Worm (Caenorhabditis elegans) whole organism, L2 larva: ENCODE measurements around the gene C08F11.13.

Experiments
- F13H6.1 ChIP-seq: sonication (generic microtip); optimal IDR thresholded peaks from 2 replicates; lab custom pipeline; 2016; ENCODE audit warnings: missing genetic modification characterization, missing compliant biosample characterization
- Y55F3AM.14 ChIP-seq: fragments of 200-800 bp; sonication (Bioruptor generic); optimal IDR thresholded peaks from 2 replicates; lab custom pipeline; 2018; ENCODE audit warnings: mild to moderate bottlenecking, missing genetic modification characterization, missing compliant biosample characterization
- alr-1 ChIP-seq: fragments of 150-350 bp; optimal IDR thresholded peaks from 2 replicates; lab custom pipeline; 2014; ENCODE audit warnings: missing biosample characterization, missing genetic modification characterization
- aly-2 ChIP-seq: fragments of 150-350 bp; optimal IDR thresholded peaks from 2 replicates; lab custom pipeline; 2014; ENCODE audit warnings: missing biosample characterization, missing genetic modification characterization
- ama-1 ChIP-seq: fragments of 150-350 bp; optimal IDR thresholded peaks from 2 replicates; lab custom pipeline; 2018; ENCODE audit warnings: inconsistent platforms
- ceh-16 ChIP-seq: fragments of 150-350 bp; optimal IDR thresholded peaks from 2 replicates; lab custom pipeline; 2014; ENCODE audit warnings: missing biosample characterization, missing genetic modification characterization
- ceh-82 ChIP-seq: fragments of 150-350 bp; optimal IDR thresholded peaks from 2 replicates; lab custom pipeline; 2014; ENCODE audit warnings: missing biosample characterization, missing genetic modification characterization
- crh-2 ChIP-seq: sonication (generic microtip); optimal IDR thresholded peaks from 2 replicates; lab custom pipeline; 2017; ENCODE audit warnings: missing biosample characterization, missing genetic modification characterization
- egl-27 ChIP-seq: sonication (generic microtip); optimal IDR thresholded peaks from 3 replicates; lab custom pipeline; 2017; ENCODE audit warnings: missing biosample characterization, missing genetic modification reagents, missing genetic modification characterization
- fos-1 ChIP-seq: fragments of 150-350 bp; optimal IDR thresholded peaks from 2 replicates; lab custom pipeline; 2014; ENCODE audit warnings: missing biosample characterization, missing genetic modification characterization
- gmeb-1 ChIP-seq: fragments of 150-350 bp; optimal IDR thresholded peaks from 2 replicates; lab custom pipeline; 2014; ENCODE audit warnings: missing biosample characterization, missing genetic modification characterization
- lsy-2 ChIP-seq, 2 experiments: fragments of 150-350 bp in 1 of 2; sonication (generic microtip) in 1 of 2; optimal IDR thresholded peaks; 2 replicates each; lab custom pipeline; 2014 to 2017; ENCODE audit warnings: missing biosample characterization in 2 of 2, missing genetic modification characterization in 2 of 2
- mdl-1 ChIP-seq, 2 experiments: fragments of 150-350 bp in 1 of 2; sonication (generic microtip) in 1 of 2; optimal IDR thresholded peaks; 2 replicates each; lab custom pipeline; 2017; ENCODE audit warnings: missing biosample characterization in 2 of 2, missing genetic modification characterization in 2 of 2
- nhr-10 ChIP-seq: sonication (generic microtip); optimal IDR thresholded peaks from 2 replicates; lab custom pipeline; 2017; ENCODE audit warnings: missing biosample characterization, missing genetic modification characterization
- nhr-11 ChIP-seq: fragments of 150-350 bp; optimal IDR thresholded peaks from 2 replicates; lab custom pipeline; 2014; ENCODE audit warnings: missing biosample characterization, missing genetic modification characterization
- nhr-12 ChIP-seq: fragments of 150-350 bp; optimal IDR thresholded peaks from 2 replicates; lab custom pipeline; 2014; ENCODE audit warnings: missing biosample characterization, missing genetic modification characterization
- nhr-129 ChIP-seq: fragments of 150-350 bp; optimal IDR thresholded peaks from 2 replicates; lab custom pipeline; 2014; ENCODE audit warnings: missing biosample characterization, missing genetic modification characterization
- nhr-21 ChIP-seq: fragments of 150-350 bp; optimal IDR thresholded peaks from 2 replicates; lab custom pipeline; 2014; ENCODE audit warnings: missing biosample characterization, missing genetic modification characterization
- nhr-23 ChIP-seq: fragments of 150-350 bp; optimal IDR thresholded peaks from 2 replicates; lab custom pipeline; 2014; ENCODE audit warnings: missing biosample characterization, missing genetic modification reagents, missing genetic modification characterization
- nhr-237 ChIP-seq: fragments of 150-350 bp; optimal IDR thresholded peaks from 2 replicates; lab custom pipeline; 2014; ENCODE audit warnings: missing biosample characterization, missing genetic modification characterization
- peb-1 ChIP-seq: fragments of 150-350 bp; optimal IDR thresholded peaks from 2 replicates; lab custom pipeline; 2014; ENCODE audit warnings: missing biosample characterization, missing genetic modification characterization
- skn-1 ChIP-seq: sonication (generic microtip); optimal IDR thresholded peaks from 2 replicates; lab custom pipeline; 2017; ENCODE audit warnings: missing biosample characterization, missing genetic modification characterization
- sma-9 ChIP-seq, 2 experiments: fragments of 150-350 bp in 1 of 2; sonication (generic microtip) in 1 of 2; optimal IDR thresholded peaks; 2 replicates each; lab custom pipeline; 2014 to 2016; ENCODE audit warnings: missing genetic modification characterization in 2 of 2, mild to moderate bottlenecking in 1 of 2, missing biosample characterization in 1 of 2, missing compliant biosample characterization in 1 of 2, missing genetic modification reagents in 1 of 2, moderate library complexity in 1 of 2
- snpc-4 ChIP-seq: fragments of 150-350 bp; optimal IDR thresholded peaks from 2 replicates; lab custom pipeline; 2014; ENCODE audit warnings: missing biosample characterization, missing genetic modification characterization
- unc-55 ChIP-seq: fragments of 150-350 bp; sonication (generic microtip); optimal IDR thresholded peaks from 3 replicates; lab custom pipeline; 2014; ENCODE audit warnings: missing biosample characterization, missing genetic modification reagents, missing genetic modification characterization
- unc-62 ChIP-seq: fragments of 150-350 bp; optimal IDR thresholded peaks from 2 replicates; lab custom pipeline; 2014; ENCODE audit warnings: missing biosample characterization, missing genetic modification reagents, missing genetic modification characterization
- zag-1 ChIP-seq: fragments of 150-350 bp; optimal IDR thresholded peaks from 2 replicates; lab custom pipeline; 2014; ENCODE audit warnings: missing biosample characterization, missing genetic modification characterization
- ztf-1 ChIP-seq: fragments of 200-800 bp; sonication (Bioruptor generic); conservative IDR thresholded peaks from 2 replicates; pipeline ENCODE4 v1.3.6; 2022; ENCODE audit warnings: missing genetic modification characterization, missing compliant biosample characterization
- ztf-11 ChIP-seq: sonication (generic microtip); optimal IDR thresholded peaks from 2 replicates; lab custom pipeline; 2017; ENCODE audit warnings: missing biosample characterization, missing genetic modification characterization
- ztf-4 ChIP-seq: fragments of 150-350 bp; optimal IDR thresholded peaks from 2 replicates; lab custom pipeline; 2014; ENCODE audit warnings: missing biosample characterization, missing genetic modification characterization

C08F11.13 gene

DNA sequence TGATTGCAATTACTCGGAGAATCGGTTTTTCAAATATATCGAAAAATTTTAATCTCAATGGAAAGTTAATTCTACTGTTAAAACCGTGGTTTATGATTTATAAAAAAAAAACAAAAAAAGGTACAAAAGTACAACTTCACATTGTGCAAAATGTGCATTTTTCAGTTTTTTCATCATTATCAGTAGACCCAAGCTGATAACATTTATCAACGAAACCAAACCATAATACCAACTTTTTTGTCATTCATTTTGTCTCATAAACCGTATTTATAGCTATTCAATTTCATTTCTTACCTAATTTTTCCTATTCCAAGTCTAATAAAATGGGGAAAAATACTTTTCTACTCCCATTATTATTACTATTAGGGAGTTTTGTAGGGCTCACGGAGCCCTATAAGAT lies 29.3 kb upstream of the C08F11.13 start, which contains the start of gene ugt-22:
Gene ugt-22, plus strand, starts transcription at position 234 of the 400 bp plus-strand sequence.
- no peak for TF ChIP-seq peb-1 (tag; lab: Kevin White, UChicago)
- TF ChIP-seq gmeb-1, result peak; percentile 15
- TF ChIP-seq nhr-23 (tag; lab: Kevin White, UChicago), result no peak
- no peak for TF ChIP-seq egl-27 (tag; lab: Kevin White, UChicago)
- no peak for TF ChIP-seq zag-1 (tag; lab: Kevin White, UChicago)
- TF ChIP-seq skn-1 (tag; lab: Kevin White, UChicago), result peak; percentile 68
- no peak for TF ChIP-seq aly-2 (tag; lab: Kevin White, UChicago)
- TF ChIP-seq snpc-4 (tag; lab: Kevin White, UChicago), result no peak
- no peak for TF ChIP-seq Y55F3AM.14 (GFP tag; lab: Kevin White, UChicago)
- TF ChIP-seq fos-1 (tag; lab: Kevin White, UChicago), result peak; percentile 73
- TF ChIP-seq, all 48 proteins: peak for 3

DNA sequence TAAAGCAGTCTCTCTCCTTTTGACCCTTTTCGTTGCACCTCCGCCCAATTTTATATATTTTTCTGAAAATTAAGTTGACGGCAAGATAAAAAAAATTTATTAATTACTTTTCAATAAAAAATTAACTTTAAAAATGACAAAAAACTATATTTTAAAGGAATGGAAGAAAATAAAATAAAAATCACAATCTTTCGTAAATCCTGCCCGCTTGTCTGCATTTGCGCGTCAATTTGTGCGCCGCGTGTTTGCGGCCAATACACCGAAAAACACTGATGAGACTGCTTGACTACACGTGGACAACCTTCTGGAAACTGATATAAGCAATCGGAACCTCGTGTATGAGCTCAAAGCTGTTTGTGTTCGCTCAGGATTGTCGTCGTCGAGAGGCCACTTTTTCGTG lies 27.3 kb upstream of the C08F11.13 start, which contains the start of gene C08F11.7:
Gene C08F11.7, plus strand, starts transcription at position 301 of the 400 bp plus-strand sequence.
- TF ChIP-seq ztf-11 (tag; lab: Kevin White, UChicago) (no peak), F13H6.1 (no peak)
- TF ChIP-seq, all 48 proteins: peak for 0

DNA sequence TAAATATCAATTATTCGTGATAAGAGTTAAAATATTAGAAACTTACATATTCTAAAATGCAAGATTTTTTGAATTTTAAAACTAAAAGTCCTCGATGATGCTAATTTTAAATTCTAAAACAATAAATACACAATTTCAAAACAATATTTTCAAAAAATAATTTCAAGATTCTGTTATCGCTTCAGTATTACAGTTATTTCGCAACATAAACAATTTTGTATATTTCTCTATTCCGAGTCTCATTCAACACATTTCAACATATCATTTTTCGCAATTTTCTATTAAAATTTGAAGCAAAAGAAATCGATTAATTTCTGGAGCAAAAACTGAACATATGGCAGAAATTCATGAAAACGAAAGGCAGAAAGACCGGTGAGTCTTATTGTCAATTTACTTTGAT lies 23.5 kb upstream of the C08F11.13 start, which contains the start of gene fbxa-98:
Gene fbxa-98, plus strand, starts transcription at position 243 of the 400 bp plus-strand sequence.
- TF ChIP-seq F13H6.1, result no peak
- TF ChIP-seq nhr-23 (tag; lab: Kevin White, UChicago), result no peak
- no peak for TF ChIP-seq gmeb-1
- no peak for TF ChIP-seq Y55F3AM.14 (GFP tag; lab: Kevin White, UChicago)
- TF ChIP-seq skn-1 (tag; lab: Kevin White, UChicago), result no peak
- TF ChIP-seq, all 48 proteins: peak for 0

DNA sequence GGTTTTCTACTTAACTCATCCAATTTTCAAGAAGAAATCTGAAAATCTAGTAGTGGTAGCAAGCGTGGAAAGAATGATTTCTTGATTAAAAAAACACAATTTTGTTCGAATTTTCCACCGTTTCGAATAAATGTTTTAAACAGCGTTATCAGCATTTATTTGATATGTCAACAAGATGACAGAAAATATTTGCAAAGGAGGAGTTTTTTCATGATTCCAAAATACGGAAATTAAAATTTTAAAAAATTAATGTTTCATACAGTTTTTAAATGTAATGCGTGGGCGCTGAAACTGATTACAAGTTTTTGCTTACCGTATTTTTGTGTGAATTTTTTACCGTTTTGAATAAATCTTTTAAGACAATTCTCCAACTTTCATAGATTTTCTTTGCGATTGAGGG lies 22.9 kb upstream of the C08F11.13 start:
- TF ChIP-seq nhr-129 (no peak), mdl-1 (tag; optimal IDR thresholded peaks at IDR 0.05; lab: Kevin White, UChicago) (no peak), lsy-2 (tag; optimal IDR thresholded peaks at IDR 0.05; lab: Kevin White, UChicago) (no peak)
- TF ChIP-seq, all 48 proteins: peak for 0

DNA sequence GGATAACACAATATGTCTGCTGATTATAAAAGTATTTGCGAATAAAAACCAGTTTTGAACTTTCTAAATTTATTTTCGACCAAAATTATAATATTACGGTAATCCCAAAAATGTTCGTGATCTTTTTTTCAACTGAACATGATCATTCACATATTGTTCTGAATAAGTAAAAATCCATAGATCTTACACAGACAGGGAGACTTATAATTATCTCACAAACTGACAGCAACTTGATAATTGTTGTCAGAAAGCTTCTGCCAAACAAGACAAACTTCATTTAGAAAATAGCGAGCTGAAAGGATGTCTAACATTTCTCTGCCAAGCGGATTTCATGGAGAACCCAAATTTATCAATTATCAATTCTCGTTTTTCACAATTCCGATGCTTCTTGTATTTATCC lies 16.8 kb upstream of the C08F11.13 start, which contains the start of gene sru-21:
Gene sru-21, plus strand, starts transcription at position 301 of the 400 bp plus-strand sequence.
- TF ChIP-seq nhr-129, result no peak
- no peak for TF ChIP-seq aly-2 (tag; lab: Kevin White, UChicago)
- TF ChIP-seq mdl-1 (tag; optimal IDR thresholded peaks at IDR 0.05; lab: Kevin White, UChicago), result no peak
- TF ChIP-seq alr-1, result no peak
- no peak for TF ChIP-seq nhr-237 (tag; lab: Kevin White, UChicago)
- no peak for TF ChIP-seq gmeb-1
- TF ChIP-seq nhr-11, result no peak
- no peak for TF ChIP-seq nhr-21
- no peak for TF ChIP-seq lsy-2 (tag; optimal IDR thresholded peaks at IDR 0.05; lab: Kevin White, UChicago)
- TF ChIP-seq ztf-1 (GFP tag; lab: Robert Waterston, UW), result no peak

DNA sequence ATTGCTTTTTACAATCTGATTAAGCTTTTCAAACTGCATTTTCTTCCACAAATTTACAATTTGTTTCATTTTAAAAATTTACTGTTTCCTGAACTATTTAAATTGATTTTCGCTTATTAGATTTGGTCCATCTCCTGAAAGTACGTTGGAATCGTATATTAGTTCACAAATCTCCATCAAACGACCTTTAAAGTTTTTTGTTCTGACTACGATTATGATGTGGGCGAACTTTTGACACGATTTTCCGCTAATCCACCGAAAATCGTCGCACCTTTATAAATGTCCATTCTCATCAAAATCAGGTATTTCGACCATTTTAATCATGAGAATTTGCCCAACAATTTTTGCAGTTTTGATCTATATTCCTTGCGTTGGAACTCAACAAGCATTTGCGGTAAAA lies 13.8 kb upstream of the C08F11.13 start, which contains the start of gene C08F11.1:
Gene C08F11.1, plus strand, starts transcription at position 301 of the 400 bp plus-strand sequence.
- no peak for TF ChIP-seq ama-1 (lab: Kevin White, UChicago)
- no peak for TF ChIP-seq nhr-21
- no peak for TF ChIP-seq peb-1 (tag; lab: Kevin White, UChicago)
- no peak for TF ChIP-seq unc-62 (GFP tag; lab: Kevin White, UChicago)
- TF ChIP-seq nhr-12 (tag; lab: Kevin White, UChicago), result no peak
- no peak for TF ChIP-seq unc-55
- no peak for TF ChIP-seq ceh-16 (tag; lab: Kevin White, UChicago)
- TF ChIP-seq sma-9 (GFP tag; optimal IDR thresholded peaks at IDR 0.05; lab: Kevin White, UChicago), result no peak
- TF ChIP-seq sma-9 (tag; optimal IDR thresholded peaks at IDR 0.05; lab: Kevin White, UChicago), result no peak
- no peak for TF ChIP-seq F13H6.1
- no peak for TF ChIP-seq ceh-82
- no peak for TF ChIP-seq crh-2 (tag; lab: Kevin White, UChicago)

DNA sequence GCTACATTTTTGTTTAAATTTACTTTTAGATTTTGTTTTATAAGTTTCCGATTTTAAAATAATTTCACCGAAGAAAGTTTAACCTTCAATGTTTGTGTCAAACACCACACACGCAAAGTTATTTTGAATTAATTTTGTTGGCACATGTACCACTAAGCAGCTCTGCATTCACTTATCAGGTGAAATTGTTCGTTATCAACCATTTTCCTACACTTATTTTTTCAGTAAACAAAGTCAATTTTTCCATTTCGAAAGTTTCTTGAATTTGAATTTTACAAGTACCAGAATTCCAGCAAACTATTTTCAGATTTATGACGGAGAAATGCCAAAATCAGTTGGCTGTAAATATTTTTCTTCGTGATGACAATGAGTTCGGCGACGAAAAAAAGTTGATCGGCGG lies 9.5 kb upstream of the C08F11.13 start, which contains the start of gene C08F11.3:
Gene C08F11.3, plus strand, starts transcription at position 301 of the 400 bp plus-strand sequence.
- TF ChIP-seq nhr-12 (tag; lab: Kevin White, UChicago) (no peak), nhr-237 (tag; lab: Kevin White, UChicago) (no peak), nhr-10 (tag; lab: Kevin White, UChicago) (no peak), ztf-1 (GFP tag; lab: Robert Waterston, UW) (no peak), ztf-4 (tag; lab: Kevin White, UChicago) (no peak)
